Fruit fly (Drosophila melanogaster) whole organism, embryonic: Measurements from ENCODE around the gene Reg-2.

Experiments
- ATbp ChIP-seq: fragments of 200-800 bp; sonication (Bioruptor generic); optimal IDR thresholded peaks from 2 replicates; lab custom pipeline; 2017; ENCODE audit warnings: missing biosample characterization, mild to moderate bottlenecking, missing genetic modification characterization, missing genetic modification reagents
- Antp ChIP-seq: fragments of 200-800 bp; sonication (Bioruptor generic); optimal IDR thresholded peaks from 3 replicates; lab custom pipeline; 2016; ENCODE audit warnings: missing biosample characterization, missing genetic modification characterization
- B-H1 ChIP-seq: fragments of 200-800 bp; sonication (Bioruptor generic); IDR thresholded peaks from 3 replicates; pipeline ENCODE4 v1.3.6; 2022; ENCODE audit warnings: missing biosample characterization, missing genetic modification characterization
- CG10462 ChIP-seq: fragments of 200-800 bp; sonication (Bioruptor generic); optimal IDR thresholded peaks from 2 replicates; lab custom pipeline; 2016; ENCODE audit warnings: missing biosample characterization, missing genetic modification characterization
- CG10959 ChIP-seq: fragments of 200-800 bp; sonication (Bioruptor generic); IDR thresholded peaks from 2 replicates; pipeline ENCODE4 v1.3.6; 2022; ENCODE audit warnings: missing biosample characterization, missing genetic modification characterization
- CG12071 ChIP-seq: fragments of 200-800 bp; sonication (Bioruptor generic); optimal IDR thresholded peaks from 3 replicates; lab custom pipeline; 2018; ENCODE audit warnings: missing biosample characterization, mild to moderate bottlenecking, missing genetic modification characterization
- CG12236 ChIP-seq: fragments of 200-800 bp; sonication (Bioruptor generic); optimal IDR thresholded peaks from 2 replicates; lab custom pipeline; 2016; ENCODE audit warnings: missing biosample characterization, missing genetic modification characterization
- CG12659 ChIP-seq: fragments of 200-800 bp; sonication (Bioruptor generic); optimal IDR thresholded peaks from 3 replicates; lab custom pipeline; 2017; ENCODE audit warnings: mild to moderate bottlenecking, missing biosample characterization, missing genetic modification reagents, missing genetic modification characterization
- CG12769 ChIP-seq: fragments of 200-800 bp; sonication (Bioruptor generic); optimal IDR thresholded peaks from 2 replicates; lab custom pipeline; 2019; ENCODE audit warnings: missing biosample characterization, mild to moderate bottlenecking, missing genetic modification characterization, moderate library complexity
- CG13894 ChIP-seq: fragments of 200-800 bp; sonication (Bioruptor generic); optimal IDR thresholded peaks from 3 replicates; lab custom pipeline; 2018; ENCODE audit warnings: missing biosample characterization, mild to moderate bottlenecking, missing genetic modification characterization, moderate library complexity
- CG2712 ChIP-seq: fragments of 200-800 bp; optimal IDR thresholded peaks from 3 replicates; lab custom pipeline; 2019; ENCODE audit warnings: missing biosample characterization, mild to moderate bottlenecking, missing genetic modification characterization, moderate library complexity
- CG2875 ChIP-seq: fragments of 200-800 bp; sonication (Bioruptor generic); optimal IDR thresholded peaks from 2 replicates; lab custom pipeline; 2017; ENCODE audit warnings: missing biosample characterization, mild to moderate bottlenecking, missing genetic modification characterization, missing genetic modification reagents
- CG2889 ChIP-seq: fragments of 200-800 bp; sonication (Bioruptor generic); IDR thresholded peaks from 3 replicates; pipeline ENCODE4 v1.3.6; 2022; ENCODE audit warnings: missing biosample characterization, missing genetic modification characterization
- CG31441 ChIP-seq: fragments of 200-800 bp; sonication (Bioruptor generic); IDR thresholded peaks from 2 replicates; pipeline ENCODE4 v1.3.6; 2022; ENCODE audit warnings: missing biosample characterization, missing genetic modification characterization
- CG6272 ChIP-seq: fragments of 200-800 bp; sonication (Bioruptor generic); IDR thresholded peaks from 2 replicates; pipeline ENCODE4 v1.3.6; 2022; ENCODE audit warnings: missing biosample characterization, missing genetic modification characterization
- CG6854 ChIP-seq: fragments of 200-800 bp; sonication (Bioruptor generic); optimal IDR thresholded peaks from 3 replicates; lab custom pipeline; 2017; ENCODE audit warnings: missing biosample characterization, mild to moderate bottlenecking, missing genetic modification characterization
- CG7556 ChIP-seq: fragments of 200-800 bp; sonication (Bioruptor generic); optimal IDR thresholded peaks from 2 replicates; lab custom pipeline; 2017; ENCODE audit warnings: missing biosample characterization, mild to moderate bottlenecking, missing genetic modification characterization
- CG7928 ChIP-seq: fragments of 200-800 bp; sonication (Bioruptor generic); optimal IDR thresholded peaks from 2 replicates; lab custom pipeline; 2017; ENCODE audit warnings: missing biosample characterization, mild to moderate bottlenecking, missing genetic modification characterization
- CG8924 ChIP-seq: fragments of 200-800 bp; optimal IDR thresholded peaks from 3 replicates; lab custom pipeline; 2019; ENCODE audit warnings: missing biosample characterization, mild to moderate bottlenecking, missing genetic modification characterization, moderate library complexity
- Deaf1 ChIP-seq: fragments of 200-800 bp; optimal IDR thresholded peaks from 3 replicates; lab custom pipeline; 2019; ENCODE audit warnings: missing biosample characterization, mild to moderate bottlenecking, missing genetic modification characterization, moderate library complexity
- Hmr ChIP-seq: fragments of 200-800 bp; sonication (Bioruptor generic); optimal IDR thresholded peaks from 3 replicates; lab custom pipeline; 2017; ENCODE audit warnings: mild to moderate bottlenecking, missing biosample characterization, missing genetic modification reagents, missing genetic modification characterization
- Hmx ChIP-seq: fragments of 200-800 bp; sonication (Bioruptor generic); optimal IDR thresholded peaks from 2 replicates; lab custom pipeline; 2016; ENCODE audit warnings: missing biosample characterization, missing genetic modification characterization
- Hr39 ChIP-seq: fragments of >200 bp; optimal IDR thresholded peaks from 2 replicates; lab custom pipeline; 2017
- Hr78 ChIP-seq, 2 experiments: fragments of 200-800 bp in 1 of 2; fragments of >200 bp in 1 of 2; sonication (Bioruptor generic) in 1 of 2; optimal IDR thresholded peaks; 2 replicates each; lab custom pipeline; 2017 to 2019; ENCODE audit warnings: missing biosample characterization in 2 of 2, missing genetic modification characterization in 2 of 2, mild to moderate bottlenecking in 1 of 2, moderate library complexity in 1 of 2
- Lpt ChIP-seq: fragments of >200 bp; optimal IDR thresholded peaks from 2 replicates; lab custom pipeline; 2018; ENCODE audit warnings: missing biosample characterization, missing genetic modification characterization
- MBD-R2 ChIP-seq: fragments of 200-800 bp; sonication (Bioruptor generic); IDR thresholded peaks from 2 replicates; pipeline ENCODE4 v1.3.6; 2022; ENCODE audit warnings: missing biosample characterization, missing genetic modification characterization
- Myb ChIP-seq: fragments of 200-800 bp; sonication (Bioruptor generic); optimal IDR thresholded peaks from 2 replicates; lab custom pipeline; 2016; ENCODE audit warnings: missing biosample characterization, missing genetic modification characterization
- Rx ChIP-seq: fragments of 200-800 bp; sonication (Bioruptor generic); IDR thresholded peaks from 2 replicates; pipeline ENCODE4 v1.3.6; 2022; ENCODE audit warnings: missing biosample characterization, missing genetic modification characterization
- Trl ChIP-seq, 3 experiments: fragments of >200 bp in 2 of 3; fragments of 200-800 bp in 1 of 3; sonication (Bioruptor generic) in 1 of 3; optimal IDR thresholded peaks; 2 replicates in 1 of 3; 3 replicates in 2 of 3; lab custom pipeline; 2016 to 2017; ENCODE audit warnings: missing biosample characterization in 1 of 3, missing genetic modification characterization in 1 of 3
- cad ChIP-seq: fragments of >200 bp; optimal IDR thresholded peaks from 2 replicates; lab custom pipeline; 2017; ENCODE audit warnings: missing biosample characterization, missing genetic modification characterization
- cas ChIP-seq: fragments of 200-800 bp; sonication (Bioruptor generic); IDR thresholded peaks from 2 replicates; pipeline ENCODE4 v1.3.6; 2022; ENCODE audit warnings: missing biosample characterization, missing genetic modification characterization
- chinmo ChIP-seq: fragments of 200-800 bp; sonication (Bioruptor generic); IDR thresholded peaks from 4 replicates; pipeline ENCODE4 v1.3.6; 2022; ENCODE audit warnings: missing biosample characterization, missing genetic modification characterization; ENCODE audit not compliant: partially characterized antibody
- chm ChIP-seq: fragments of 200-800 bp; sonication (Bioruptor generic); IDR thresholded peaks from 2 replicates; pipeline ENCODE4 v1.3.6; 2022; ENCODE audit warnings: missing biosample characterization, missing genetic modification characterization
- ci ChIP-seq: fragments of 200-800 bp; sonication (Bioruptor generic); IDR thresholded peaks from 3 replicates; pipeline ENCODE4 v1.3.6; 2022; ENCODE audit warnings: missing biosample characterization, missing genetic modification characterization
- da ChIP-seq: fragments of 200-800 bp; sonication (Bioruptor generic); optimal IDR thresholded peaks from 2 replicates; lab custom pipeline; 2016; ENCODE audit warnings: missing biosample characterization, missing genetic modification characterization
- dm ChIP-seq: fragments of 200-800 bp; sonication (Bioruptor generic); optimal IDR thresholded peaks from 3 replicates; lab custom pipeline; 2016; ENCODE audit warnings: missing biosample characterization, missing genetic modification characterization
- ind ChIP-seq: fragments of 200-800 bp; sonication (Bioruptor generic); optimal IDR thresholded peaks from 3 replicates; lab custom pipeline; 2016; ENCODE audit warnings: missing biosample characterization, missing genetic modification characterization
- kah ChIP-seq: fragments of 200-800 bp; sonication (Bioruptor generic); optimal IDR thresholded peaks from 2 replicates; lab custom pipeline; 2018; ENCODE audit warnings: missing biosample characterization, mild to moderate bottlenecking, missing genetic modification characterization
- lola ChIP-seq, 3 experiments: fragments of >200 bp in 2 of 3; fragments of 200-800 bp in 1 of 3; sonication (Bioruptor generic) in 1 of 3; optimal IDR thresholded peaks; 2 replicates each; lab custom pipeline; 2017 to 2019; ENCODE audit warnings: missing biosample characterization in 3 of 3, missing genetic modification characterization in 3 of 3, mild to moderate bottlenecking in 1 of 3, moderate library complexity in 1 of 3
- odd ChIP-seq: fragments of 200-800 bp; sonication (Bioruptor generic); optimal IDR thresholded peaks from 2 replicates; lab custom pipeline; 2017; ENCODE audit warnings: missing biosample characterization, mild to moderate bottlenecking, missing genetic modification characterization
- onecut ChIP-seq: fragments of 200-800 bp; sonication (Bioruptor generic); IDR thresholded peaks from 2 replicates; pipeline ENCODE4 v1.3.6; 2022; ENCODE audit warnings: missing biosample characterization, missing genetic modification characterization
- otp ChIP-seq: fragments of 200-800 bp; sonication (Bioruptor generic); IDR thresholded peaks from 3 replicates; pipeline ENCODE4, ENCODE4 v1.3.6; 2022; ENCODE audit warnings: missing biosample characterization, missing genetic modification characterization
- pan ChIP-seq, 4 experiments: fragments of >200 bp in 3 of 4; fragments of 200-800 bp in 1 of 4; sonication (Bioruptor generic) in 1 of 4; optimal IDR thresholded peaks in 3 of 4; IDR thresholded peaks in 1 of 4; 2 replicates each; pipeline versions ENCODE4 v1.3.6 to Lab custom; 2017 to 2022; ENCODE audit warnings: missing biosample characterization in 2 of 4, missing genetic modification characterization in 2 of 4, mixed read lengths in 1 of 4
- pzg ChIP-seq: fragments of 200-800 bp; sonication (Bioruptor generic); optimal IDR thresholded peaks from 3 replicates; lab custom pipeline; 2018; ENCODE audit warnings: missing biosample characterization, mild to moderate bottlenecking, missing genetic modification characterization, moderate library complexity
- repo ChIP-seq: fragments of 200-800 bp; sonication (Bioruptor generic); optimal IDR thresholded peaks from 2 replicates; lab custom pipeline; 2016; ENCODE audit warnings: missing biosample characterization, missing genetic modification characterization
- run ChIP-seq: fragments of 200-800 bp; sonication (Bioruptor generic); optimal IDR thresholded peaks from 3 replicates; lab custom pipeline; 2018; ENCODE audit warnings: missing biosample characterization, mild to moderate bottlenecking, missing genetic modification characterization
- schlank ChIP-seq: fragments of 200-800 bp; sonication (Bioruptor generic); optimal IDR thresholded peaks from 2 replicates; lab custom pipeline; 2018; ENCODE audit warnings: missing biosample characterization, mild to moderate bottlenecking, missing genetic modification characterization
- sima ChIP-seq: fragments of 200-800 bp; sonication (Bioruptor generic); optimal IDR thresholded peaks from 2 replicates; lab custom pipeline; 2016; ENCODE audit warnings: missing biosample characterization, missing genetic modification characterization
- sr ChIP-seq: fragments of 200-800 bp; sonication (Bioruptor generic); IDR thresholded peaks from 3 replicates; pipeline ENCODE4 v1.3.6; 2022; ENCODE audit warnings: missing biosample characterization, missing genetic modification characterization
- usp ChIP-seq: fragments of >200 bp; optimal IDR thresholded peaks from 2 replicates; lab custom pipeline; 2017; ENCODE audit warnings: missing biosample characterization, missing genetic modification characterization
- yki ChIP-seq: fragments of >200 bp; optimal IDR thresholded peaks from 3 replicates; lab custom pipeline; 2018

Gene Reg-2

dm6 chr3L:654019-654418 lies 47.6 kb upstream of the Reg-2 start, which contains the start of the genes MED30 and Rev1 (continued):
- peak; percentile 89 for TF ChIP-seq CG7556 (GFP tag; lab: Kevin White, UChicago)
- TF ChIP-seq run (tag; lab: Kevin White, UChicago): peak; percentile 74
- TF ChIP-seq Hr78 (GFP tag; optimal IDR thresholded peaks at IDR 0.05; lab: Kevin White, UChicago): peak in 1 of 2 experiments; percentile 56
- peak; percentile 96 for TF ChIP-seq ind (GFP tag; lab: Kevin White, UChicago)
- peak; percentile 93 for TF ChIP-seq CG31441 (GFP tag; lab: Robert Waterston, UW)
- no peak for TF ChIP-seq cad (GFP tag; lab: Kevin White, UChicago)
- TF ChIP-seq sr (GFP tag; lab: Robert Waterston, UW): peak; percentile 67
- peak; percentile 71 for TF ChIP-seq sima (GFP tag; lab: Kevin White, UChicago)
- peak; percentile 66 for TF ChIP-seq kah (GFP tag; lab: Kevin White, UChicago)
- TF ChIP-seq Rx: peak; percentile 88
- TF ChIP-seq Trl (optimal IDR thresholded peaks at IDR 0.05; lab: Kevin White, UChicago): no peak
- TF ChIP-seq Trl (GFP tag; optimal IDR thresholded peaks at IDR 0.05; lab: Kevin White, UChicago): peak; percentile 98
- peak; percentile 87 for TF ChIP-seq CG12236 (GFP tag; lab: Kevin White, UChicago)
- peak; percentile 83 for TF ChIP-seq CG2875
- peak; percentile 88 for TF ChIP-seq otp (GFP tag; lab: Robert Waterston, UW)
- TF ChIP-seq CG6272 (GFP tag; lab: Robert Waterston, UW): peak; percentile 86
- peak; percentile 85 for TF ChIP-seq B-H1
- peak; percentile 88 for TF ChIP-seq da
- peak; percentile 76 for TF ChIP-seq cas
- no peak for TF ChIP-seq usp
- TF ChIP-seq CG2889 (GFP tag; lab: Robert Waterston, UW): peak; percentile 82
- peak; percentile 97 for TF ChIP-seq CG12659 (GFP tag; lab: Kevin White, UChicago)
- peak; percentile 86 for TF ChIP-seq ATbp
- TF ChIP-seq chm (GFP tag; lab: Robert Waterston, UW): peak; percentile 85
- TF ChIP-seq CG2712 (tag; lab: Kevin White, UChicago): peak; percentile 92
- peak; percentile 95 for TF ChIP-seq repo
- peak in 1 of 3 experiments; percentile 83 for TF ChIP-seq lola (GFP tag; optimal IDR thresholded peaks at IDR 0.05; lab: Kevin White, UChicago)
- peak; percentile 85 for TF ChIP-seq CG6854 (GFP tag; lab: Kevin White, UChicago)
- peak; percentile 96 for TF ChIP-seq Hmr (GFP tag; lab: Kevin White, UChicago)
- peak; percentile 75 for TF ChIP-seq CG7928 (GFP tag; lab: Kevin White, UChicago)
- TF ChIP-seq CG8924 (tag; lab: Kevin White, UChicago): peak; percentile 93
- TF ChIP-seq Antp (GFP tag; lab: Kevin White, UChicago): peak; percentile 97
- peak; percentile 65 for TF ChIP-seq Deaf1
- no peak for TF ChIP-seq pan (optimal IDR thresholded peaks at IDR 0.05; lab: Kevin White, UChicago)
- peak in 1 of 2 experiments; percentile 93 for TF ChIP-seq pan (GFP tag; optimal IDR thresholded peaks at IDR 0.05 in 1 of 2, IDR thresholded peaks at IDR 0.05 in 1 of 2)
- peak; percentile 83 for TF ChIP-seq onecut (GFP tag; lab: Robert Waterston, UW)
- peak; percentile 95 for TF ChIP-seq ci (GFP tag; lab: Robert Waterston, UW)
- no peak for TF ChIP-seq yki (lab: Kevin White, UChicago)
- 0 out of 4 replicates have a peak, but pooled peaks have one; percentile 53 for TF ChIP-seq chinmo (GFP tag; lab: Robert Waterston, UW)
- TF ChIP-seq Hr39 (lab: Kevin White, UChicago): no peak
- TF ChIP-seq CG12769 (tag; lab: Kevin White, UChicago): peak; percentile 96
- TF ChIP-seq Lpt (GFP tag; lab: Kevin White, UChicago): no peak
- TF ChIP-seq CG10959 (GFP tag; lab: Robert Waterston, UW): peak; percentile 61
- peak; percentile 93 for TF ChIP-seq dm
- peak; percentile 96 for TF ChIP-seq MBD-R2
- TF ChIP-seq CG12071 (GFP tag; lab: Kevin White, UChicago): peak; percentile 86
- peak; percentile 83 for TF ChIP-seq pzg
- peak; percentile 90 for TF ChIP-seq Hmx
- no peak for TF ChIP-seq CG13894 (tag; lab: Kevin White, UChicago)
- TF ChIP-seq CG10462 (GFP tag; lab: Kevin White, UChicago): peak; percentile 91
- no peak for TF ChIP-seq odd (GFP tag; lab: Kevin White, UChicago)
- TF ChIP-seq Myb: peak; percentile 88
- peak; percentile 87 for TF ChIP-seq schlank (tag; lab: Kevin White, UChicago)
